Fruit fly (Drosophila melanogaster) whole organism, adult: ENCODE results near the gene Mcm7.

ENCODE experiments used
- CG11617 ChIP-seq: fragments of 200-800 bp; sonication (Bioruptor generic); optimal IDR thresholded peaks from 2 replicates; lab custom pipeline; 2017; ENCODE audit warnings: mild to moderate bottlenecking, missing biosample characterization, missing genetic modification reagents, missing genetic modification characterization
- CG12768 ChIP-seq: fragments of 200-800 bp; sonication (Bioruptor generic); optimal IDR thresholded peaks from 2 replicates; lab custom pipeline; 2017; ENCODE audit warnings: missing biosample characterization, missing genetic modification characterization, mild to moderate bottlenecking, moderate library complexity, missing genetic modification reagents
- CG14711 ChIP-seq: fragments of 200-800 bp; sonication (Bioruptor generic); optimal IDR thresholded peaks from 2 replicates; lab custom pipeline; 2018; ENCODE audit warnings: missing biosample characterization, mild to moderate bottlenecking, missing genetic modification characterization, moderate library complexity
- CG1620 ChIP-seq: fragments of 200-800 bp; sonication (Bioruptor generic); optimal IDR thresholded peaks from 2 replicates; lab custom pipeline; 2016; ENCODE audit warnings: missing biosample characterization, missing genetic modification characterization
- CG33017 ChIP-seq: fragments of 200-800 bp; sonication (Bioruptor generic); optimal IDR thresholded peaks from 2 replicates; lab custom pipeline; 2018; ENCODE audit warnings: missing biosample characterization, mild to moderate bottlenecking, missing genetic modification characterization, moderate library complexity
- CG5204 ChIP-seq: fragments of 200-800 bp; sonication (Bioruptor generic); optimal IDR thresholded peaks from 2 replicates; lab custom pipeline; 2016; ENCODE audit warnings: missing biosample characterization, missing genetic modification characterization
- CG7045 ChIP-seq: fragments of 200-800 bp; sonication (Bioruptor generic); optimal IDR thresholded peaks from 2 replicates; lab custom pipeline; 2017; ENCODE audit warnings: missing biosample characterization, mild to moderate bottlenecking, missing genetic modification characterization
- CG7101 ChIP-seq: fragments of 200-800 bp; sonication (Bioruptor generic); optimal IDR thresholded peaks from 2 replicates; lab custom pipeline; 2018; ENCODE audit warnings: missing biosample characterization, mild to moderate bottlenecking, missing genetic modification characterization, moderate library complexity
- Clk ChIP-seq: fragments of 200-800 bp; sonication (Bioruptor generic); optimal IDR thresholded peaks from 2 replicates; lab custom pipeline; 2017; ENCODE audit warnings: missing biosample characterization, missing genetic modification characterization
- Crg-1 ChIP-seq: fragments of 200-800 bp; sonication (Bioruptor generic); optimal IDR thresholded peaks from 2 replicates; lab custom pipeline; 2016; ENCODE audit warnings: missing biosample characterization, missing genetic modification characterization
- Hr96 ChIP-seq: fragments of 200-800 bp; sonication (Bioruptor generic); optimal IDR thresholded peaks from 2 replicates; lab custom pipeline; 2016; ENCODE audit warnings: missing biosample characterization, missing genetic modification characterization
- Mnt ChIP-seq: fragments of 200-800 bp; sonication (Bioruptor generic); optimal IDR thresholded peaks from 2 replicates; lab custom pipeline; 2016; ENCODE audit warnings: missing biosample characterization, mild to moderate bottlenecking, missing genetic modification characterization
- bab1 ChIP-seq: fragments of 200-800 bp; sonication (Bioruptor generic); optimal IDR thresholded peaks from 3 replicates; lab custom pipeline; 2019; ENCODE audit warnings: missing biosample characterization, mild to moderate bottlenecking, missing genetic modification characterization, moderate library complexity
- cic ChIP-seq: fragments of 200-800 bp; sonication (Bioruptor generic); optimal IDR thresholded peaks from 2 replicates; lab custom pipeline; 2017; ENCODE audit warnings: missing biosample characterization, mild to moderate bottlenecking, missing genetic modification characterization, moderate library complexity
- cnc ChIP-seq, 2 experiments: fragments of >200 bp; optimal IDR thresholded peaks; 2 replicates each; lab custom pipeline; 2017
- kay ChIP-seq: fragments of 200-800 bp; sonication (Bioruptor generic); peaks from one replicate; lab custom pipeline; 2016; ENCODE audit warnings: missing biosample characterization, missing genetic modification characterization, borderline replicate concordance
- ovo ChIP-seq: fragments of 200-800 bp; sonication (Bioruptor generic); optimal IDR thresholded peaks from 2 replicates; lab custom pipeline; 2016; ENCODE audit warnings: missing biosample characterization, missing genetic modification characterization
- pad ChIP-seq: fragments of 200-800 bp; sonication (Bioruptor generic); optimal IDR thresholded peaks from 3 replicates; lab custom pipeline; 2017; ENCODE audit warnings: missing biosample characterization, missing genetic modification characterization, mild to moderate bottlenecking, moderate library complexity, missing genetic modification reagents
- tj ChIP-seq: fragments of 200-800 bp; sonication (Bioruptor generic); optimal IDR thresholded peaks from 3 replicates; lab custom pipeline; 2017; ENCODE audit warnings: missing biosample characterization, mild to moderate bottlenecking, missing genetic modification characterization, moderate library complexity
- toe ChIP-seq: fragments of 200-800 bp; sonication (Bioruptor generic); optimal IDR thresholded peaks from 2 replicates; lab custom pipeline; 2016; ENCODE audit warnings: missing biosample characterization, missing genetic modification characterization

The Mcm7 gene

dm6 chr3L:8855262-8855661 is 36.1 kb upstream of the Mcm7 start:
- TF ChIP-seq CG11617 (GFP tag; lab: Kevin White, UChicago), result no peak
- TF ChIP-seq cic (GFP tag; lab: Kevin White, UChicago), result no peak
- TF ChIP-seq CG5204, result no peak
- no peak for TF ChIP-seq CG7045 (GFP tag; lab: Kevin White, UChicago)
- no peak for TF ChIP-seq cnc (optimal IDR thresholded peaks at IDR 0.05; lab: Kevin White, UChicago)
- TF ChIP-seq kay (GFP tag; lab: Kevin White, UChicago), result no peak
- TF ChIP-seq toe (GFP tag; lab: Kevin White, UChicago), result no peak
- TF ChIP-seq Hr96, result no peak
- no peak for TF ChIP-seq pad (GFP tag; lab: Kevin White, UChicago)
- no peak for TF ChIP-seq Mnt (GFP tag; lab: Kevin White, UChicago)
- TF ChIP-seq bab1, result no peak
- TF ChIP-seq Crg-1 (GFP tag; lab: Kevin White, UChicago), result no peak
- no peak for TF ChIP-seq CG7101 (tag; lab: Kevin White, UChicago)
- no peak for TF ChIP-seq tj (GFP tag; lab: Kevin White, UChicago)
- TF ChIP-seq Clk (GFP tag; lab: Kevin White, UChicago), result no peak
- no peak for TF ChIP-seq CG12768 (GFP tag; lab: Kevin White, UChicago)
- no peak for TF ChIP-seq CG33017 (tag; lab: Kevin White, UChicago)
- no peak for TF ChIP-seq CG1620 (GFP tag; lab: Kevin White, UChicago)
- no peak for TF ChIP-seq ovo (GFP tag; lab: Kevin White, UChicago)

DNA sequence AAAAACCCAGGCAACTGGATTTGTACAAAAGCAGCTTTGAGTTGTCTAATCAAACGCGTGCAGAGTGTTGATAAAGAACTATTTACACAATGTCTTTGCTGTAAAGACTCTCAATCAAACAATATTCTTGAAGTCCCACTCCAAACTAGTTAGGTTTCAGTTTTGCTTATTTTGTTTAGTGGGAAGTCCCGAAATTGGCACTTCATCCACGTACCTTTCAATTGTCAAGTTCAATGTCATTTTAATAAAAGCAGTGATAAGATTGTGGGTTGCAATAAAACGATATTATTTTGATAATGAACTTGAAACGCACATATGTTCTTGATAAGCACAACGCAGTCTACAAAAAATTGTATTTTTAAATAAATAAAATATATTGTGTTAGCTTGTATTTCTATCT is 34.5 kb upstream of the Mcm7 start:
- TF ChIP-seq tj (GFP tag; lab: Kevin White, UChicago) (no peak), bab1 (no peak), kay (GFP tag; lab: Kevin White, UChicago) (no peak), cic (GFP tag; lab: Kevin White, UChicago) (no peak), toe (GFP tag; lab: Kevin White, UChicago) (no peak), CG5204 (no peak), CG11617 (GFP tag; lab: Kevin White, UChicago) (no peak), CG7101 (tag; lab: Kevin White, UChicago) (no peak)

- TF ChIP-seq tj (GFP tag; lab: Kevin White, UChicago) (peak; percentile 97), Hr96 (no peak), CG7045 (GFP tag; lab: Kevin White, UChicago) (no peak), CG14711 (tag; lab: Kevin White, UChicago) (no peak), bab1 (no peak)
Observed at dm6 chr3L:8857648-8858362, 33.6 kb upstream of the Mcm7 start.

DNA sequence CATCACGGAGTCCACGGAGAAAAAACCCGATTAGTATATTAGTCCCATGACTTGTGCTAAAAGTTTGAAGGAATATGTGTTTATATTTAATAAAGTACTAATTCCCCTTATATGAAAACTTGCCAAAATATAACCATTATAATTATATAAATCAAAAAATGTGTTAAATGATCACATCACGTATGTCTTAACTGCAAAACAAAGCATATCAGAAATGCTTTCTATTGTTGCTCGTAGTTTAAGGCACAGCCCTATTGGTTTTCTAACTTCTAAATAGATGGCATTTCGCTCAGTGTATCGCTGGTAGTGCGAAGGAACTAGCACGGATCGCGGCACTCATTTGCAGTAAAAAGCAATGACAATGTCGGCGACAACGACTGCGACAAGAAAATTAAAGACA is 31.5 kb upstream of the Mcm7 start:
- no peak for TF ChIP-seq CG7045 (GFP tag; lab: Kevin White, UChicago)

- TF ChIP-seq CG33017 (tag; lab: Kevin White, UChicago) (no peak), toe (GFP tag; lab: Kevin White, UChicago) (no peak), CG11617 (GFP tag; lab: Kevin White, UChicago) (no peak), Mnt (GFP tag; lab: Kevin White, UChicago) (no peak), cnc (optimal IDR thresholded peaks at IDR 0.05; lab: Kevin White, UChicago) (no peak), ovo (GFP tag; lab: Kevin White, UChicago) (no peak), CG1620 (GFP tag; lab: Kevin White, UChicago) (no peak), Crg-1 (GFP tag; lab: Kevin White, UChicago) (no peak), CG5204 (no peak), CG12768 (GFP tag; lab: Kevin White, UChicago) (no peak), Hr96 (no peak), cic (GFP tag; lab: Kevin White, UChicago) (no peak), tj (GFP tag; lab: Kevin White, UChicago) (no peak), CG14711 (tag; lab: Kevin White, UChicago) (no peak)
Observed at dm6 chr3L:8860746-8861145, 30.6 kb upstream of the Mcm7 start.

dm6 chr3L:8865185-8865584 is 26.2 kb upstream of the Mcm7 start:
- no peak for TF ChIP-seq pad (GFP tag; lab: Kevin White, UChicago)
- TF ChIP-seq Crg-1 (GFP tag; lab: Kevin White, UChicago), result no peak
- TF ChIP-seq CG11617 (GFP tag; lab: Kevin White, UChicago), result no peak
- TF ChIP-seq tj (GFP tag; lab: Kevin White, UChicago), result no peak
- no peak for TF ChIP-seq CG12768 (GFP tag; lab: Kevin White, UChicago)
- TF ChIP-seq CG7045 (GFP tag; lab: Kevin White, UChicago), result no peak
- TF ChIP-seq toe (GFP tag; lab: Kevin White, UChicago), result no peak
- no peak for TF ChIP-seq bab1
- no peak for TF ChIP-seq Hr96
- TF ChIP-seq CG1620 (GFP tag; lab: Kevin White, UChicago), result no peak
- no peak for TF ChIP-seq cic (GFP tag; lab: Kevin White, UChicago)
- no peak for TF ChIP-seq cnc (optimal IDR thresholded peaks at IDR 0.05; lab: Kevin White, UChicago)

dm6 chr3L:8869326-8869725 is 22.1 kb upstream of the Mcm7 start:
- TF ChIP-seq tj (GFP tag; lab: Kevin White, UChicago) (peak; percentile 99), pad (GFP tag; lab: Kevin White, UChicago) (no peak)
